Fruit fly (Drosophila melanogaster) whole organism, embryonic: ENCODE data around the gene CG5235.

ENCODE experiments used
- Ada2b ChIP-seq: fragments of 200-800 bp; sonication (Bioruptor generic); IDR thresholded peaks from 2 replicates; pipeline ENCODE4 v1.3.6; 2022; ENCODE audit warnings: missing biosample characterization, missing genetic modification characterization
- Blimp-1 ChIP-seq: fragments of 200-800 bp; sonication (Bioruptor generic); optimal IDR thresholded peaks from 3 replicates; lab custom pipeline; 2018; ENCODE audit warnings: missing biosample characterization, missing genetic modification characterization, mild to moderate bottlenecking, moderate library complexity, missing genetic modification reagents
- CG10959 ChIP-seq: fragments of 200-800 bp; sonication (Bioruptor generic); IDR thresholded peaks from 2 replicates; pipeline ENCODE4 v1.3.6; 2022; ENCODE audit warnings: missing biosample characterization, missing genetic modification characterization
- CG11456 ChIP-seq: fragments of 200-800 bp; sonication (Bioruptor generic); IDR thresholded peaks from 3 replicates; pipeline ENCODE4 v1.3.6; 2022; ENCODE audit warnings: missing biosample characterization, missing genetic modification characterization
- CG11696 ChIP-seq: fragments of 200-800 bp; sonication (Bioruptor generic); IDR thresholded peaks from 2 replicates; pipeline ENCODE4 v1.3.6; 2022; ENCODE audit warnings: missing biosample characterization, missing genetic modification characterization
- CG12071 ChIP-seq: fragments of 200-800 bp; sonication (Bioruptor generic); optimal IDR thresholded peaks from 3 replicates; lab custom pipeline; 2018; ENCODE audit warnings: missing biosample characterization, mild to moderate bottlenecking, missing genetic modification characterization
- CG12219 ChIP-seq: fragments of 200-800 bp; sonication (Bioruptor generic); optimal IDR thresholded peaks from 3 replicates; lab custom pipeline; 2018; ENCODE audit warnings: missing biosample characterization, mild to moderate bottlenecking, missing genetic modification characterization
- CG1602 ChIP-seq: fragments of 200-800 bp; sonication (Bioruptor generic); optimal IDR thresholded peaks from 3 replicates; lab custom pipeline; 2016; ENCODE audit warnings: missing biosample characterization, missing genetic modification characterization
- CG18764 ChIP-seq: fragments of 200-800 bp; sonication (Bioruptor generic); optimal IDR thresholded peaks from 3 replicates; lab custom pipeline; 2016; ENCODE audit warnings: missing biosample characterization, missing genetic modification characterization
- CG3281 ChIP-seq: fragments of 200-800 bp; sonication (Bioruptor generic); optimal IDR thresholded peaks from 3 replicates; lab custom pipeline; 2017; ENCODE audit warnings: missing biosample characterization, mild to moderate bottlenecking, missing genetic modification characterization
- CG33213 ChIP-seq: fragments of 200-800 bp; sonication (Bioruptor generic); optimal IDR thresholded peaks from 3 replicates; lab custom pipeline; 2016; ENCODE audit warnings: missing biosample characterization, missing genetic modification characterization
- CG3407 ChIP-seq: fragments of 200-800 bp; sonication (Bioruptor generic); optimal IDR thresholded peaks from 2 replicates; lab custom pipeline; 2018; ENCODE audit warnings: missing biosample characterization, mild to moderate bottlenecking, missing genetic modification characterization
- CG42726 ChIP-seq: fragments of 200-800 bp; sonication (Bioruptor generic); IDR thresholded peaks from 2 replicates; pipeline ENCODE4 v1.3.6; 2022; ENCODE audit warnings: missing biosample characterization, missing genetic modification characterization; ENCODE audit not compliant: partially characterized antibody
- CG4282 ChIP-seq: fragments of 200-800 bp; sonication (Bioruptor generic); optimal IDR thresholded peaks from 2 replicates; lab custom pipeline; 2016; ENCODE audit warnings: missing biosample characterization, missing genetic modification characterization
- CG4820 ChIP-seq: fragments of 200-800 bp; sonication (Bioruptor generic); optimal IDR thresholded peaks from 3 replicates; lab custom pipeline; 2016; ENCODE audit warnings: missing biosample characterization, missing genetic modification characterization
- CG4854 ChIP-seq: fragments of 200-800 bp; sonication (Bioruptor generic); optimal IDR thresholded peaks from 2 replicates; lab custom pipeline; 2016; ENCODE audit warnings: missing biosample characterization, missing genetic modification characterization, inconsistent platforms
- CG8765 ChIP-seq: fragments of 200-800 bp; sonication (Bioruptor generic); IDR thresholded peaks from 2 replicates; pipeline ENCODE4 v1.3.6; 2022; ENCODE audit warnings: missing biosample characterization, missing genetic modification characterization
- CG9437 ChIP-seq: fragments of 200-800 bp; sonication (Bioruptor generic); optimal IDR thresholded peaks from 2 replicates; lab custom pipeline; 2018; ENCODE audit warnings: missing biosample characterization, mild to moderate bottlenecking, missing genetic modification characterization
- CG9727 ChIP-seq: fragments of 200-800 bp; sonication (Bioruptor generic); optimal IDR thresholded peaks from 3 replicates; lab custom pipeline; 2017; ENCODE audit warnings: missing biosample characterization, mild to moderate bottlenecking, missing genetic modification characterization
- Dad ChIP-seq: fragments of 200-800 bp; sonication (Bioruptor generic); optimal IDR thresholded peaks from 3 replicates; lab custom pipeline; 2016; ENCODE audit warnings: missing biosample characterization, missing genetic modification characterization
- Dbx ChIP-seq: fragments of 200-800 bp; sonication (Bioruptor generic); IDR thresholded peaks from 3 replicates; pipeline ENCODE4 v1.3.6; 2022; ENCODE audit warnings: missing biosample characterization, missing genetic modification characterization
- Drgx ChIP-seq: fragments of 200-800 bp; sonication (Bioruptor generic); IDR thresholded peaks from 2 replicates; pipeline ENCODE4 v1.3.6; 2022; ENCODE audit warnings: missing biosample characterization, missing genetic modification characterization
- HLH3B ChIP-seq: fragments of 200-800 bp; sonication (Bioruptor generic); IDR thresholded peaks from 2 replicates; pipeline ENCODE4 v1.3.6; 2022; ENCODE audit warnings: missing biosample characterization, missing genetic modification characterization
- Hmr ChIP-seq: fragments of 200-800 bp; sonication (Bioruptor generic); optimal IDR thresholded peaks from 3 replicates; lab custom pipeline; 2017; ENCODE audit warnings: mild to moderate bottlenecking, missing biosample characterization, missing genetic modification reagents, missing genetic modification characterization
- MBD-R2 ChIP-seq: fragments of 200-800 bp; sonication (Bioruptor generic); IDR thresholded peaks from 2 replicates; pipeline ENCODE4 v1.3.6; 2022; ENCODE audit warnings: missing biosample characterization, missing genetic modification characterization
- Max ChIP-seq: fragments of 200-800 bp; sonication (Bioruptor generic); optimal IDR thresholded peaks from 2 replicates; lab custom pipeline; 2016; ENCODE audit warnings: missing biosample characterization, mild to moderate bottlenecking, missing genetic modification characterization
- NC2α ChIP-seq: fragments of 200-800 bp; sonication (Bioruptor generic); optimal IDR thresholded peaks from 2 replicates; lab custom pipeline; 2016; ENCODE audit warnings: missing biosample characterization, missing genetic modification characterization
- ap ChIP-seq: fragments of 200-800 bp; sonication (Bioruptor generic); IDR thresholded peaks from 2 replicates; pipeline ENCODE4 v1.3.6; 2022; ENCODE audit warnings: missing biosample characterization, missing genetic modification characterization
- bcd ChIP-seq: fragments of 200-800 bp; sonication (Bioruptor generic); optimal IDR thresholded peaks from 2 replicates; lab custom pipeline; 2017; ENCODE audit warnings: missing biosample characterization, mild to moderate bottlenecking, missing genetic modification characterization
- br ChIP-seq: fragments of >200 bp; optimal IDR thresholded peaks from 2 replicates; lab custom pipeline; 2017
- cas ChIP-seq: fragments of 200-800 bp; sonication (Bioruptor generic); IDR thresholded peaks from 2 replicates; pipeline ENCODE4 v1.3.6; 2022; ENCODE audit warnings: missing biosample characterization, missing genetic modification characterization
- chinmo ChIP-seq: fragments of 200-800 bp; sonication (Bioruptor generic); IDR thresholded peaks from 4 replicates; pipeline ENCODE4 v1.3.6; 2022; ENCODE audit warnings: missing biosample characterization, missing genetic modification characterization; ENCODE audit not compliant: partially characterized antibody
- chm ChIP-seq: fragments of 200-800 bp; sonication (Bioruptor generic); IDR thresholded peaks from 2 replicates; pipeline ENCODE4 v1.3.6; 2022; ENCODE audit warnings: missing biosample characterization, missing genetic modification characterization
- crp ChIP-seq, 2 experiments: fragments of 200-800 bp; sonication (Bioruptor generic); optimal IDR thresholded peaks; 2 replicates in 1 of 2; 3 replicates in 1 of 2; lab custom pipeline; 2017; ENCODE audit warnings: missing biosample characterization in 2 of 2, missing genetic modification characterization in 2 of 2, mild to moderate bottlenecking in 1 of 2, moderate library complexity in 1 of 2
- ewg ChIP-seq: fragments of 200-800 bp; sonication (Bioruptor generic); optimal IDR thresholded peaks from 3 replicates; lab custom pipeline; 2017; ENCODE audit warnings: mild to moderate bottlenecking, missing biosample characterization, missing genetic modification reagents, missing genetic modification characterization
- fru ChIP-seq: fragments of >200 bp; optimal IDR thresholded peaks from 2 replicates; lab custom pipeline; 2017
- gsb-n ChIP-seq: fragments of 200-800 bp; sonication (Bioruptor generic); optimal IDR thresholded peaks from 3 replicates; lab custom pipeline; 2018; ENCODE audit warnings: missing biosample characterization, mild to moderate bottlenecking, missing genetic modification characterization
- hbn ChIP-seq: fragments of 200-800 bp; sonication (Bioruptor generic); IDR thresholded peaks from 2 replicates; pipeline ENCODE4 v1.3.6; 2022; ENCODE audit warnings: missing biosample characterization, missing genetic modification characterization; ENCODE audit not compliant: partially characterized antibody
- inv ChIP-seq: fragments of 200-800 bp; sonication (Bioruptor generic); IDR thresholded peaks from 2 replicates; pipeline ENCODE4 v1.3.6; 2022; ENCODE audit warnings: missing biosample characterization, missing genetic modification characterization; ENCODE audit not compliant: partially characterized antibody
- nerfin-1 ChIP-seq: fragments of 200-800 bp; sonication (Bioruptor generic); optimal IDR thresholded peaks from 3 replicates; lab custom pipeline; 2019; ENCODE audit warnings: missing biosample characterization, mild to moderate bottlenecking, missing genetic modification characterization, moderate library complexity
- odd ChIP-seq: fragments of 200-800 bp; sonication (Bioruptor generic); optimal IDR thresholded peaks from 2 replicates; lab custom pipeline; 2017; ENCODE audit warnings: missing biosample characterization, mild to moderate bottlenecking, missing genetic modification characterization
- pho ChIP-seq: fragments of 200-800 bp; sonication (Bioruptor generic); optimal IDR thresholded peaks from 2 replicates; lab custom pipeline; 2016; ENCODE audit warnings: missing biosample characterization, missing genetic modification characterization
- repo ChIP-seq: fragments of 200-800 bp; sonication (Bioruptor generic); optimal IDR thresholded peaks from 2 replicates; lab custom pipeline; 2016; ENCODE audit warnings: missing biosample characterization, missing genetic modification characterization
- row ChIP-seq: fragments of 200-800 bp; sonication (Bioruptor generic); IDR thresholded peaks from 3 replicates; pipeline ENCODE4 v1.3.6; 2022; ENCODE audit warnings: missing biosample characterization, missing genetic modification characterization
- tll ChIP-seq, 2 experiments: fragments of 200-800 bp in 1 of 2; fragments of >200 bp in 1 of 2; sonication (Bioruptor generic) in 1 of 2; optimal IDR thresholded peaks; 2 replicates each; lab custom pipeline; 2017 to 2019; ENCODE audit warnings: missing biosample characterization in 2 of 2, missing genetic modification characterization in 2 of 2, mild to moderate bottlenecking in 1 of 2, moderate library complexity in 1 of 2
- toy ChIP-seq: fragments of 200-800 bp; sonication (Bioruptor generic); IDR thresholded peaks from 2 replicates; pipeline ENCODE4 v1.3.6; 2022; ENCODE audit warnings: missing biosample characterization, missing genetic modification characterization
- trem ChIP-seq: fragments of 200-800 bp; optimal IDR thresholded peaks from 3 replicates; lab custom pipeline; 2019; ENCODE audit warnings: missing biosample characterization, mild to moderate bottlenecking, missing genetic modification characterization, moderate library complexity
- trh ChIP-seq: fragments of 200-800 bp; sonication (Bioruptor generic); optimal IDR thresholded peaks from 2 replicates; lab custom pipeline; 2016; ENCODE audit warnings: missing biosample characterization, missing genetic modification characterization
- zen2 ChIP-seq: fragments of 200-800 bp; sonication (Bioruptor generic); IDR thresholded peaks from 3 replicates; pipeline ENCODE4 v1.3.6; 2022; ENCODE audit warnings: missing biosample characterization, missing genetic modification characterization; ENCODE audit not compliant: partially characterized antibody

Gene CG5235

DNA sequence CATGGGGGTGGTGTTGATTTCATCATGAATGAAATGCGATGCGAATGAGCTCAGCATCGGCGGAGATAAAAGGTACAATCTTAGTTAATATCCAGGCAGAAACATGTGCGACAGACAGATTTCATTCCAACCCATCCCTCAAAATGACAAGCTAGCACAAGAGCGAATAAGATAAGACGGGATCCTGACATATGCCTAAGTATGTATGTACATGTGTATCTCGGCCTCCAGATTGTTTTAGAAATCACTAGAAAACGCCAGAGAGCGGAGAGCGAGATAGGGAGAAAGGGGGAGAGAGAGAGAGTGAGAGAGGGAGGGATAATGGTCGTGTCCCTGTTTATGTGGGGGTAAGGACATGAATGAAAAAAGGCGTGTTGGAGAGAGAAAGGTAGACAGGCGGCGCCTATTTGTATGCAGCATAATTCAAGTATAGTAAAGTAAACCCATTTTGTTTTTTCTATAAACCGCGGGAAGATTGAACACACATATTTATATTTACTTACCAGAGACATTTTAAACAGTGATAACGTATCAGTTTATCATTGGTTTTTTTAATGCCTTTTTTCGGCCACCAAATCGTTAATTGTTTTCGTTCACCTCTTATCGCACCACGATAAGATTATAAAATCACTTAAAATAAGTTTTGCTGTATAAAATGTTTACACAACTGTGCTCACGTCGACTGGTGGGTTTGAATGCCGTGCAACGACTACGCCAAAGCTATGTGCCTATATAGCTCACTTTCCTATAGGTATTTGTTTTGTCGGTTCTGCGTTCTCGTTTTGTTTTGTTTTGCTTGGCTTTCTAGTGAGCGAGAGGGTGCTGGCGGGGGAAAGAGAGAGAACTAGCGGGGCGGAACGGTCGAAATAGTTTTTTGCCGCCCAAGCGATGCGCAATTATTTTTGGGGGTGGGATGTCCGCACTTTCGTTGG, 40.0 kb downstream of the CG5235 start (continued):
- TF ChIP-seq Max (GFP tag; lab: Kevin White, UChicago) (no peak), CG33213 (no peak), trem (tag; lab: Kevin White, UChicago) (no peak), CG10959 (GFP tag; lab: Robert Waterston, UW) (0 out of 2 replicates have a peak, but pooled peaks have one; percentile 12), CG9727 (GFP tag; lab: Kevin White, UChicago) (peak; percentile 44), toy (no peak), NC2α (GFP tag; lab: Kevin White, UChicago) (no peak), nerfin-1 (peak; percentile 94), ap (GFP tag; lab: Robert Waterston, UW) (no peak), CG42726 (GFP tag; lab: Robert Waterston, UW) (no peak; the same call in 1 of the 2 replicates), Dbx (GFP tag; lab: Robert Waterston, UW) (peak; percentile 75), CG11456 (GFP tag; lab: Robert Waterston, UW) (0 out of 3 replicates have a peak, but pooled peaks have one; percentile 40), trh (GFP tag; lab: Kevin White, UChicago) (no peak), CG11696 (GFP tag; lab: Robert Waterston, UW) (0 out of 2 replicates have a peak, but pooled peaks have one; percentile 5), row (GFP tag; lab: Robert Waterston, UW) (no peak; the same call in 2 of the 3 replicates), Drgx (GFP tag; lab: Robert Waterston, UW) (peak; percentile 53), Ada2b (GFP tag; lab: Robert Waterston, UW) (0 out of 2 replicates have a peak, but pooled peaks have one; percentile 7), zen2 (GFP tag; lab: Robert Waterston, UW) (no peak), CG4854 (GFP tag; lab: Kevin White, UChicago) (no peak), crp (GFP tag; optimal IDR thresholded peaks at IDR 0.05; lab: Kevin White, UChicago) (no peak), CG12219 (GFP tag; lab: Kevin White, UChicago) (no peak), chinmo (GFP tag; lab: Robert Waterston, UW) (0 out of 4 replicates have a peak, but pooled peaks have one; percentile 11), Dad (no peak), CG18764 (GFP tag; lab: Kevin White, UChicago) (no peak), br (lab: Kevin White, UChicago) (no peak), fru (no peak), CG3407 (no peak), CG3281 (GFP tag; lab: Kevin White, UChicago) (peak; percentile 61), HLH3B (GFP tag; lab: Robert Waterston, UW) (no peak), cas (0 out of 2 replicates have a peak, but pooled peaks have one; percentile 19), CG9437 (no peak), Hmr (GFP tag; lab: Kevin White, UChicago) (peak; percentile 54), tll (GFP tag; optimal IDR thresholded peaks at IDR 0.05; lab: Kevin White, UChicago) (no peak), pho (GFP tag; lab: Kevin White, UChicago) (no peak), repo (GFP tag; lab: Kevin White, UChicago) (no peak), odd (GFP tag; lab: Kevin White, UChicago) (peak; percentile 63), Blimp-1 (GFP tag; lab: Kevin White, UChicago) (no peak), CG4282 (GFP tag; lab: Kevin White, UChicago) (peak; percentile 17), chm (GFP tag; lab: Robert Waterston, UW) (peak; percentile 81), CG1602 (GFP tag; lab: Kevin White, UChicago) (no peak), bcd (peak; percentile 32), MBD-R2 (GFP tag; lab: Robert Waterston, UW) (peak; percentile 28), ewg (GFP tag; lab: Kevin White, UChicago) (no peak), CG4820 (no peak), CG8765 (no peak), hbn (GFP tag; lab: Robert Waterston, UW) (no peak), gsb-n (tag; lab: Kevin White, UChicago) (peak; percentile 3), CG12071 (GFP tag; lab: Kevin White, UChicago) (peak; percentile 66), inv (GFP tag; lab: Robert Waterston, UW) (no peak)
